Fruit fly (Drosophila melanogaster) whole organism, embryonic: Measurements from ENCODE around the gene PNKP.

Experiments used
- Atf6 ChIP-seq: fragments of 200-800 bp; sonication (Bioruptor generic); IDR thresholded peaks from 2 replicates; pipeline ENCODE4 v1.3.6; 2022; ENCODE audit warnings: missing biosample characterization, missing genetic modification characterization
- Bgb ChIP-seq: fragments of 200-800 bp; sonication (Bioruptor generic); IDR thresholded peaks from 2 replicates; pipeline ENCODE4 v1.3.6; 2022; ENCODE audit warnings: missing biosample characterization, missing genetic modification characterization; ENCODE audit not compliant: partially characterized antibody
- CG10462 ChIP-seq: fragments of 200-800 bp; sonication (Bioruptor generic); optimal IDR thresholded peaks from 2 replicates; lab custom pipeline; 2016; ENCODE audit warnings: missing biosample characterization, missing genetic modification characterization
- CG10654 ChIP-seq: fragments of 200-800 bp; sonication (Bioruptor generic); optimal IDR thresholded peaks from 2 replicates; lab custom pipeline; 2016; ENCODE audit warnings: missing biosample characterization, missing genetic modification characterization
- CG11093 ChIP-seq: fragments of 200-800 bp; sonication (Bioruptor generic); IDR thresholded peaks from 3 replicates; pipeline ENCODE4 v1.3.6; 2022; ENCODE audit warnings: missing biosample characterization, missing genetic modification characterization
- CG12659 ChIP-seq: fragments of 200-800 bp; sonication (Bioruptor generic); optimal IDR thresholded peaks from 3 replicates; lab custom pipeline; 2017; ENCODE audit warnings: mild to moderate bottlenecking, missing biosample characterization, missing genetic modification reagents, missing genetic modification characterization
- CG13624 ChIP-seq: fragments of 200-800 bp; sonication (Bioruptor generic); optimal IDR thresholded peaks from 2 replicates; lab custom pipeline; 2016; ENCODE audit warnings: missing biosample characterization, missing genetic modification characterization
- CG14441 ChIP-seq: fragments of 200-800 bp; sonication (Bioruptor generic); IDR thresholded peaks from 2 replicates; pipeline ENCODE4 v1.3.6; 2022; ENCODE audit warnings: missing biosample characterization, missing genetic modification characterization
- CG15696 ChIP-seq: fragments of 200-800 bp; sonication (Bioruptor generic); optimal IDR thresholded peaks from 2 replicates; lab custom pipeline; 2019; ENCODE audit warnings: missing biosample characterization, mild to moderate bottlenecking, missing genetic modification characterization, moderate library complexity
- CG1602 ChIP-seq: fragments of 200-800 bp; sonication (Bioruptor generic); optimal IDR thresholded peaks from 3 replicates; lab custom pipeline; 2016; ENCODE audit warnings: missing biosample characterization, missing genetic modification characterization
- CG18262 ChIP-seq: fragments of 200-800 bp; optimal IDR thresholded peaks from 3 replicates; lab custom pipeline; 2019; ENCODE audit warnings: missing biosample characterization, mild to moderate bottlenecking, missing genetic modification characterization, moderate library complexity
- CG1832 ChIP-seq: fragments of 200-800 bp; sonication (Bioruptor generic); optimal IDR thresholded peaks from 2 replicates; lab custom pipeline; 2017; ENCODE audit warnings: missing biosample characterization, mild to moderate bottlenecking, missing genetic modification characterization, inconsistent platforms
- CG2889 ChIP-seq: fragments of 200-800 bp; sonication (Bioruptor generic); IDR thresholded peaks from 3 replicates; pipeline ENCODE4 v1.3.6; 2022; ENCODE audit warnings: missing biosample characterization, missing genetic modification characterization
- CG3281 ChIP-seq: fragments of 200-800 bp; sonication (Bioruptor generic); optimal IDR thresholded peaks from 3 replicates; lab custom pipeline; 2017; ENCODE audit warnings: missing biosample characterization, mild to moderate bottlenecking, missing genetic modification characterization
- CG3407 ChIP-seq: fragments of 200-800 bp; sonication (Bioruptor generic); optimal IDR thresholded peaks from 2 replicates; lab custom pipeline; 2018; ENCODE audit warnings: missing biosample characterization, mild to moderate bottlenecking, missing genetic modification characterization
- CG3847 ChIP-seq: fragments of 200-800 bp; sonication (Bioruptor generic); IDR thresholded peaks from 2 replicates; pipeline ENCODE4 v1.3.6; 2022; ENCODE audit warnings: missing biosample characterization, missing genetic modification characterization
- CG5180 ChIP-seq: fragments of 200-800 bp; sonication (Bioruptor generic); optimal IDR thresholded peaks from 3 replicates; lab custom pipeline; 2017; ENCODE audit warnings: missing biosample characterization, missing genetic modification characterization, mild to moderate bottlenecking, moderate library complexity, missing genetic modification reagents
- CG6689 ChIP-seq: fragments of 200-800 bp; sonication (Bioruptor generic); IDR thresholded peaks from 2 replicates; pipeline ENCODE4 v1.3.6; 2022; ENCODE audit warnings: missing biosample characterization, missing genetic modification characterization
- CG7271 ChIP-seq: fragments of 200-800 bp; sonication (Bioruptor generic); optimal IDR thresholded peaks from 2 replicates; lab custom pipeline; 2018; ENCODE audit warnings: missing biosample characterization, mild to moderate bottlenecking, missing genetic modification characterization, moderate library complexity
- CG7357 ChIP-seq: fragments of 200-800 bp; sonication (Bioruptor generic); IDR thresholded peaks from 3 replicates; pipeline ENCODE4 v1.3.6; 2022; ENCODE audit warnings: missing biosample characterization, missing genetic modification characterization
- CG8089 ChIP-seq: fragments of 200-800 bp; sonication (Bioruptor generic); optimal IDR thresholded peaks from 3 replicates; lab custom pipeline; 2016; ENCODE audit warnings: missing biosample characterization, missing genetic modification characterization
- CG8388 ChIP-seq: fragments of 200-800 bp; sonication (Bioruptor generic); optimal IDR thresholded peaks from 2 replicates; lab custom pipeline; 2019; ENCODE audit warnings: missing biosample characterization, mild to moderate bottlenecking, missing genetic modification characterization, moderate library complexity
- CG8765 ChIP-seq: fragments of 200-800 bp; sonication (Bioruptor generic); IDR thresholded peaks from 2 replicates; pipeline ENCODE4 v1.3.6; 2022; ENCODE audit warnings: missing biosample characterization, missing genetic modification characterization
- CG9876 ChIP-seq: fragments of 200-800 bp; sonication (Bioruptor generic); optimal IDR thresholded peaks from 2 replicates; lab custom pipeline; 2016; ENCODE audit warnings: missing biosample characterization, missing genetic modification characterization
- D19B ChIP-seq: fragments of 200-800 bp; sonication (Bioruptor generic); optimal IDR thresholded peaks from 2 replicates; lab custom pipeline; 2017; ENCODE audit warnings: missing biosample characterization, mild to moderate bottlenecking, missing genetic modification characterization
- Doc3 ChIP-seq: fragments of 200-800 bp; sonication (Bioruptor generic); IDR thresholded peaks from 3 replicates; pipeline ENCODE4 v1.3.6; 2022; ENCODE audit warnings: missing biosample characterization, missing genetic modification characterization; ENCODE audit not compliant: partially characterized antibody
- Eip74EF ChIP-seq, 2 experiments: fragments of 200-800 bp in 1 of 2; fragments of >200 bp in 1 of 2; sonication (Bioruptor generic) in 1 of 2; optimal IDR thresholded peaks; 2 replicates each; lab custom pipeline; 2017 to 2019; ENCODE audit warnings: missing biosample characterization in 2 of 2, missing genetic modification characterization in 2 of 2, mild to moderate bottlenecking in 1 of 2, moderate library complexity in 1 of 2
- Gsc ChIP-seq: fragments of 200-800 bp; sonication (Bioruptor generic); IDR thresholded peaks from 2 replicates; pipeline ENCODE4 v1.3.6; 2022; ENCODE audit warnings: missing biosample characterization, missing genetic modification characterization
- Hey ChIP-seq: fragments of 200-800 bp; sonication (Bioruptor generic); optimal IDR thresholded peaks from 3 replicates; lab custom pipeline; 2018; ENCODE audit warnings: missing biosample characterization, mild to moderate bottlenecking, missing genetic modification characterization
- Hmr ChIP-seq: fragments of 200-800 bp; sonication (Bioruptor generic); optimal IDR thresholded peaks from 3 replicates; lab custom pipeline; 2017; ENCODE audit warnings: mild to moderate bottlenecking, missing biosample characterization, missing genetic modification reagents, missing genetic modification characterization
- Hsf ChIP-seq: fragments of 200-800 bp; sonication (Bioruptor generic); optimal IDR thresholded peaks from 3 replicates; lab custom pipeline; 2016; ENCODE audit warnings: missing biosample characterization, missing genetic modification characterization
- Jarid2 ChIP-seq: fragments of 200-800 bp; sonication (Bioruptor generic); optimal IDR thresholded peaks from 3 replicates; lab custom pipeline; 2017; ENCODE audit warnings: mild to moderate bottlenecking, missing biosample characterization, missing genetic modification reagents, missing genetic modification characterization
- Mrtf ChIP-seq: fragments of 200-800 bp; sonication (Bioruptor generic); IDR thresholded peaks from 3 replicates; pipeline ENCODE4 v1.3.6; 2022; ENCODE audit warnings: missing biosample characterization, missing genetic modification characterization
- Pdp1 ChIP-seq, 2 experiments: fragments of 200-800 bp; sonication (Bioruptor generic); optimal IDR thresholded peaks; 3 replicates each; lab custom pipeline; 2016; ENCODE audit warnings: missing biosample characterization in 2 of 2, missing genetic modification characterization in 2 of 2, mild to moderate bottlenecking in 1 of 2, moderate library complexity in 1 of 2
- Side ChIP-seq: fragments of 200-800 bp; sonication (Bioruptor generic); optimal IDR thresholded peaks from 2 replicates; lab custom pipeline; 2016; ENCODE audit warnings: missing biosample characterization, missing genetic modification characterization
- TFAM ChIP-seq: fragments of 200-800 bp; sonication (Bioruptor generic); optimal IDR thresholded peaks from 2 replicates; lab custom pipeline; 2017; ENCODE audit warnings: missing biosample characterization, missing genetic modification characterization, inconsistent platforms
- esg ChIP-seq: fragments of 200-800 bp; sonication (Bioruptor generic); conservative IDR thresholded peaks from 2 replicates; pipeline ENCODE4 v1.3.6; 2022; ENCODE audit warnings: missing biosample characterization, missing genetic modification characterization
- fd96Cb ChIP-seq: fragments of 200-800 bp; sonication (Bioruptor generic); optimal IDR thresholded peaks from 2 replicates; lab custom pipeline; 2018; ENCODE audit warnings: missing biosample characterization, mild to moderate bottlenecking, missing genetic modification characterization, moderate library complexity
- fru ChIP-seq: fragments of >200 bp; optimal IDR thresholded peaks from 2 replicates; lab custom pipeline; 2017
- hbn ChIP-seq: fragments of 200-800 bp; sonication (Bioruptor generic); IDR thresholded peaks from 2 replicates; pipeline ENCODE4 v1.3.6; 2022; ENCODE audit warnings: missing biosample characterization, missing genetic modification characterization; ENCODE audit not compliant: partially characterized antibody
- kay ChIP-seq: fragments of 200-800 bp; sonication (Bioruptor generic); optimal IDR thresholded peaks from 2 replicates; lab custom pipeline; 2016; ENCODE audit warnings: missing biosample characterization, missing genetic modification characterization
- mirr ChIP-seq: fragments of 200-800 bp; sonication (Bioruptor generic); optimal IDR thresholded peaks from 3 replicates; lab custom pipeline; 2018; ENCODE audit warnings: missing biosample characterization, mild to moderate bottlenecking, missing genetic modification characterization
- p53 ChIP-seq: fragments of 200-800 bp; sonication (Bioruptor generic); optimal IDR thresholded peaks from 2 replicates; lab custom pipeline; 2016; ENCODE audit warnings: missing biosample characterization, missing genetic modification characterization
- pb ChIP-seq: fragments of 200-800 bp; sonication (Bioruptor generic); optimal IDR thresholded peaks from 3 replicates; lab custom pipeline; 2016; ENCODE audit warnings: missing biosample characterization, missing genetic modification characterization
- psq ChIP-seq: fragments of 200-800 bp; sonication (Bioruptor generic); optimal IDR thresholded peaks from 2 replicates; lab custom pipeline; 2017; ENCODE audit warnings: missing biosample characterization, missing genetic modification characterization
- run ChIP-seq: fragments of 200-800 bp; sonication (Bioruptor generic); optimal IDR thresholded peaks from 3 replicates; lab custom pipeline; 2018; ENCODE audit warnings: missing biosample characterization, mild to moderate bottlenecking, missing genetic modification characterization
- schlank ChIP-seq: fragments of 200-800 bp; sonication (Bioruptor generic); optimal IDR thresholded peaks from 2 replicates; lab custom pipeline; 2018; ENCODE audit warnings: missing biosample characterization, mild to moderate bottlenecking, missing genetic modification characterization
- sug ChIP-seq: fragments of 200-800 bp; optimal IDR thresholded peaks from 2 replicates; lab custom pipeline; 2019; ENCODE audit warnings: missing biosample characterization, mild to moderate bottlenecking, missing genetic modification characterization, moderate library complexity
- ttk ChIP-seq: fragments of 200-800 bp; sonication (Bioruptor generic); IDR thresholded peaks from 2 replicates; pipeline ENCODE4 v2.1.2; 2022; ENCODE audit warnings: missing biosample characterization, missing genetic modification characterization
- vnd ChIP-seq: fragments of 200-800 bp; sonication (Bioruptor generic); IDR thresholded peaks from 3 replicates; pipeline ENCODE4 v1.3.6; 2022; ENCODE audit warnings: missing biosample characterization, missing genetic modification characterization; ENCODE audit not compliant: partially characterized antibody
- vvl ChIP-seq: fragments of 200-800 bp; sonication (Bioruptor generic); IDR thresholded peaks from 2 replicates; pipeline ENCODE4 v1.3.6; 2022; ENCODE audit warnings: missing biosample characterization, missing genetic modification characterization
- wor ChIP-seq: fragments of 200-800 bp; sonication (Bioruptor generic); IDR thresholded peaks from 2 replicates; pipeline ENCODE4 v1.3.6; 2022; ENCODE audit warnings: missing biosample characterization, missing genetic modification characterization

The PNKP gene

DNA sequence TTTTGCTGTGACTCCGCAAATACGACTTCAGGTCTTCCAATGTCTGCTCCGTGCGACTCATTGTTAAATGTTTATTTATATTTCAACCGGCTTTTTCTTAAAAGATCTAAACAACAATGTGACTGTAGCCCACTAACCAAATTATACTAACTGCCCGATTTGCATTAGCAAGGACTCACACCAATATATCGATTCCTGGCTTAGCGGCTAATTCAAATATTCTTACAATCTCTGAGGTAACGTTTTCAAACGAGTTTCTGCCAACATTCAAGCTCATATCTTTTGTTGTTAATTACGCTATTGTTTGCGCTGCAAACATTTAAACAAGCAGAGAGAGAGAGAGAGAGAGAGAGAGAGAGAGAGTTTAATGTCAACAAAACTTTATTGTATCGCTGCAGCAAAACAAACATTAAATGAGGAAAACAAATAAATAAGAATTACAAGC lies 34.8 kb downstream of the PNKP start, which contains the start of gene tex (continued):
- TF ChIP-seq CG2889 (GFP tag; lab: Robert Waterston, UW) (no peak), CG8765 (GFP tag; lab: Robert Waterston, UW) (no peak), CG8388 (GFP tag; lab: Kevin White, UChicago) (peak; percentile 19), D19B (no peak), CG7357 (GFP tag; lab: Robert Waterston, UW) (no peak), Hey (tag; lab: Kevin White, UChicago) (no peak), CG12659 (GFP tag; lab: Kevin White, UChicago) (no peak), CG11093 (GFP tag; lab: Robert Waterston, UW) (no peak), CG9876 (no peak), CG6689 (GFP tag; lab: Robert Waterston, UW) (no peak), Atf6 (no peak), Eip74EF (GFP tag; optimal IDR thresholded peaks at IDR 0.05; lab: Kevin White, UChicago) (peak in 1 of 2 experiments; percentile 80), CG3847 (GFP tag; lab: Robert Waterston, UW) (no peak), esg (GFP tag; lab: Robert Waterston, UW) (no peak), ttk (GFP tag; lab: Robert Waterston, UW) (no peak), schlank (tag; lab: Kevin White, UChicago) (no peak), sug (tag; lab: Kevin White, UChicago) (no peak), Hsf (GFP tag; lab: Kevin White, UChicago) (no peak), Jarid2 (GFP tag; lab: Kevin White, UChicago) (no peak), vvl (GFP tag; lab: Robert Waterston, UW) (peak; percentile 68), CG7271 (tag; lab: Kevin White, UChicago) (peak; percentile 44), kay (GFP tag; lab: Kevin White, UChicago) (peak; percentile 8), Mrtf (GFP tag; lab: Robert Waterston, UW) (no peak), vnd (no peak), pb (no peak), CG1832 (GFP tag; lab: Kevin White, UChicago) (no peak), p53 (no peak), mirr (GFP tag; lab: Kevin White, UChicago) (no peak), CG14441 (GFP tag; lab: Robert Waterston, UW) (no peak), fru (lab: Kevin White, UChicago) (no peak), CG8089 (GFP tag; lab: Kevin White, UChicago) (peak; percentile 25), CG1602 (GFP tag; lab: Kevin White, UChicago) (no peak), hbn (GFP tag; lab: Robert Waterston, UW) (peak; percentile 28; the same call in 1 of the 2 replicates), CG18262 (tag; lab: Kevin White, UChicago) (peak; percentile 65), wor (GFP tag; lab: Robert Waterston, UW) (no peak), psq (GFP tag; lab: Kevin White, UChicago) (no peak), fd96Cb (peak; percentile 3), CG13624 (GFP tag; lab: Kevin White, UChicago) (no peak), Bgb (GFP tag; lab: Robert Waterston, UW) (no peak), CG10462 (GFP tag; lab: Kevin White, UChicago) (no peak), Pdp1 (GFP tag; optimal IDR thresholded peaks at IDR 0.05; lab: Kevin White, UChicago) (peak in 1 of 2 experiments; percentile 76), Doc3 (no peak), Hmr (GFP tag; lab: Kevin White, UChicago) (no peak), Side (no peak), CG3407 (peak; percentile 62), Gsc (no peak), CG3281 (GFP tag; lab: Kevin White, UChicago) (no peak), run (tag; lab: Kevin White, UChicago) (no peak), CG15696 (tag; lab: Kevin White, UChicago) (peak; percentile 68), CG10654 (no peak), CG5180 (GFP tag; lab: Kevin White, UChicago) (no peak), TFAM (GFP tag; lab: Kevin White, UChicago) (no peak)
